Worm (Caenorhabditis elegans) whole organism, L2 larva: Measurements from ENCODE around the gene Y54G2A.76.

Source experiments
- elt-3 ChIP-seq: sonication (generic microtip); optimal IDR thresholded peaks from 2 replicates; lab custom pipeline; 2017; ENCODE audit warnings: missing biosample characterization, missing genetic modification characterization
- fos-1 ChIP-seq: fragments of 150-350 bp; optimal IDR thresholded peaks from 2 replicates; lab custom pipeline; 2014; ENCODE audit warnings: missing biosample characterization, missing genetic modification characterization
- nhr-237 ChIP-seq: fragments of 150-350 bp; optimal IDR thresholded peaks from 2 replicates; lab custom pipeline; 2014; ENCODE audit warnings: missing biosample characterization, missing genetic modification characterization
- unc-39 ChIP-seq: fragments of 150-350 bp; optimal IDR thresholded peaks from 2 replicates; lab custom pipeline; 2014; ENCODE audit warnings: missing biosample characterization, missing genetic modification characterization
- unc-55 ChIP-seq: fragments of 150-350 bp; sonication (generic microtip); optimal IDR thresholded peaks from 3 replicates; lab custom pipeline; 2014; ENCODE audit warnings: missing biosample characterization, missing genetic modification reagents, missing genetic modification characterization

ce11 chrIV:2776733-2777132 is 32.5 kb upstream of the Y54G2A.76 start:
- no peak for TF ChIP-seq fos-1
- TF ChIP-seq unc-55 (GFP tag; lab: Kevin White, UChicago): peak; percentile 1
- TF ChIP-seq nhr-237 (tag; lab: Kevin White, UChicago): no peak
- no peak for TF ChIP-seq elt-3 (tag; lab: Kevin White, UChicago)
- TF ChIP-seq unc-39 (tag; lab: Kevin White, UChicago): no peak
